Fruit fly (Drosophila melanogaster) whole organism: Measurements from ENCODE around the gene CG9662.

Source experiments
- CG8478 ChIP-seq: fragments of >200 bp; optimal IDR thresholded peaks from 2 replicates; lab custom pipeline; 2018; ENCODE audit warnings: inconsistent platforms
- Dll ChIP-seq: fragments of >200 bp; optimal IDR thresholded peaks from 2 replicates; lab custom pipeline; 2017
- EcR ChIP-seq, 2 experiments: fragments of >200 bp; optimal IDR thresholded peaks; 2 replicates each; lab custom pipeline; 2017; ENCODE audit warnings: missing biosample characterization in 2 of 2, missing genetic modification characterization in 2 of 2, missing genetic modification reagents in 2 of 2
- pan ChIP-seq: fragments of >200 bp; optimal IDR thresholded peaks from 2 replicates; lab custom pipeline; 2017
- psq ChIP-seq: fragments of >200 bp; optimal IDR thresholded peaks from 2 replicates; lab custom pipeline; 2017
- usp ChIP-seq: fragments of >200 bp; optimal IDR thresholded peaks from 2 replicates; lab custom pipeline; 2017; ENCODE audit warnings: missing biosample characterization, missing genetic modification characterization, mixed read lengths

Gene CG9662

DNA sequence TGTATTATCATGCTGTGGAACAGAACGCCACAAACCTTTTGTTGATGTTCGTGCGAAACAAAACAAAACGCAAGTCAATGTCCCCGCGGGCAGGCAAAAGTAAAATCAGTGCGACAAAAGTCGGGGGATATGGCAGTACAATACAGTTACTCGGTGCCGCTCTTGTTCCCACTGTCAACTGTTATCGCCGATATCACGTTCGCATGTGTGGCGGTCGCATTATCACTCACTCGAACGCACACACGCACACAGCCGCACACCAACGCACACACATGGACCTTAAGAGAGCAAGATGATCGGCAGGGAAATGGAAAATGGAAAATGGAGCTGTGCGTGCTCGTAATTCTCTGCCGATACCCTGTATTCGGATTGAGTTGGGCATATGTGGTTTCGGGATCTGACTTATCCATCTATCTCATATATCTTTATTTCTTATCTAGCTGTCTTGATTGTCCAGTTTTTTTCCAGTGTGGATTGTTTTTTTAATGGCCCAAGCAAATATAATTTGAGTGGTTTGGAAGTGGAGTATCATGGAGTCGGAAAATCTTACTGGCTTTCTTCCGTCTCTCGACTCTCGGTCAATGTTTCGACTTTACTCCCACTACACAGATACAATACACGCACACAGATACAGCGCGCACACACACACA, 37.8 kb downstream of the CG9662 start:
- TF ChIP-seq usp (no peak), pan (lab: Kevin White, UChicago) (peak; percentile 57)

dm6 chr2L:3332514-3332913, 44.0 kb downstream of the CG9662 start, which contains the start of gene CG15408:
Gene CG15408, plus strand, starts transcription at chr2L:3332814.
- TF ChIP-seq pan (lab: Kevin White, UChicago), result no peak
- TF ChIP-seq EcR (GFP tag; optimal IDR thresholded peaks at IDR 0.05; lab: Kevin White, UChicago), result no peak
- TF ChIP-seq Dll (lab: Kevin White, UChicago), result no peak
- TF ChIP-seq psq (lab: Kevin White, UChicago), result no peak
- TF ChIP-seq usp, result no peak
- no peak for TF ChIP-seq CG8478 (lab: Kevin White, UChicago)

- TF ChIP-seq CG8478 (lab: Kevin White, UChicago) (no peak), pan (lab: Kevin White, UChicago) (no peak), psq (lab: Kevin White, UChicago) (no peak), Dll (lab: Kevin White, UChicago) (no peak), EcR (GFP tag; optimal IDR thresholded peaks at IDR 0.05; lab: Kevin White, UChicago) (no peak), usp (no peak)
These were observed 45.9 kb downstream of the CG9662 start, which contains the start of gene CG3285 for dm6 chr2L:3330628-3331027. Gene CG3285, plus strand, starts transcription at chr2L:3330928.

DNA sequence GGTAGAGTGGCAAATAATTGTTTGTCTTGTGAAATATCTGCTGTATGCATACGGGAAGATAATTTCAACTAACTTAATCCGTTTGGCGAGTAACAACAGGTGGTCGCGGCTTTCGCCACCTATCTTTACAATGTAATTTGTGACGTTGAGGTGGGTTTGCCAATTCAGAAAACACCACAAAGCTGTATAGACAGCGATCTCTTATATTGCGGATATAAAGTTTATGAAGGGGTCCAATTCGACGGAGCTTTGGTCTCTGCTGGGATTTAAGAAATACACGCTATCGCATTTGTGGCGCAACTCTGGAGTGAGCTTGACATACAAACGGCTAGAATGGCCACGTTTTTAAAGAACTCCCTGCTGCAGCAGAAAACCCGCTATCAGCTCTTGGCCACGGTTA, 48.9 kb downstream of the CG9662 start, which contains the start of gene CG33282:
Gene CG33282 (plus strand): TSS at position 301 of the 400 bp plus-strand sequence.
- TF ChIP-seq CG8478 (lab: Kevin White, UChicago) (no peak), Dll (lab: Kevin White, UChicago) (no peak), usp (no peak), pan (lab: Kevin White, UChicago) (no peak), EcR (GFP tag; optimal IDR thresholded peaks at IDR 0.05; lab: Kevin White, UChicago) (no peak), psq (lab: Kevin White, UChicago) (no peak)
